Fruit fly (Drosophila melanogaster): Measurements from ENCODE around the gene CG31869.

DNA sequence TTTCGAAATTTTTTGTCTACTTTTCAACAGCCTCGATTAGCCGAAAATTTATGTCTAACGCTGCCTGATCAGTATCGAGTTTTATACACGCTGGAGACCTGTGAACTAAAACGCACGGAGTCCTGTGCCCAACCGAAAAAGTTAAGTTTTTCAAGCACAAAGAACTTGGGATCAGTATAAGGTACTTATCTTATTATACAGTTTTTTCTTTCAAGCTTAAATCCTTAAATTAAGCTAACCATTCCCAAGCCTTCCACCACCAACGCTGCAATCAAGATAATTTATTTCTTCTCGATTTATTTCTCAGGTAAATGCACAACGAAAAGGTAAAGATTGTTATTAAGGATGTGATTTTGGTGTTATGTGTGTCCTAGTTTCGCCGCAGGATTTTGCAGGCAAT is 46.0 kb upstream of the CG31869 start, which contains the start of gene Porin2:
- TF ChIP-seq lbe (GFP tag; optimal IDR thresholded peaks at IDR 0.05) (no peak), Sox102F (GFP tag; optimal IDR thresholded peaks at IDR 0.05) (no peak), gem (tag; optimal IDR thresholded peaks at IDR 0.05) (no peak), Mes4 (GFP tag; optimal IDR thresholded peaks at IDR 0.05) (no peak), amos (GFP tag; IDR thresholded peaks at IDR 0.05; ENCODE audit: partially characterized antibody) (no peak), Ravus (GFP tag; IDR thresholded peaks at IDR 0.05) (no peak), Ets97D (GFP tag; optimal IDR thresholded peaks at IDR 0.05) (no peak), B-H2 (GFP tag; optimal IDR thresholded peaks at IDR 0.05) (no peak), H15 (GFP tag; IDR thresholded peaks at IDR 0.05) (no peak)
